Fruit fly (Drosophila melanogaster): Measurements from ENCODE around the gene Ir62a.

- TF ChIP-seq Sin3A (optimal IDR thresholded peaks at IDR 0.05) (no peak), insv (optimal IDR thresholded peaks at IDR 0.05) (no peak), h (optimal IDR thresholded peaks at IDR 0.05) (no peak), ttk (optimal IDR thresholded peaks at IDR 0.05) (no peak), Myc (optimal IDR thresholded peaks at IDR 0.05) (no peak)
These were observed 40.0 kb upstream of the Ir62a start for dm6 chr3L:1571077-1571476.
